Worm (Caenorhabditis elegans): ENCODE data around the gene C01C10.2.

ce11 chrX:7452606-7453005, 14.7 kb upstream of the C01C10.2 start:
- TF ChIP-seq fkh-10 (GFP tag; optimal IDR thresholded peaks at IDR 0.05) (no peak), R02D3.7 (tag; optimal IDR thresholded peaks at IDR 0.05) (no peak), Y75B8A.6 (GFP tag; IDR thresholded peaks at IDR 0.05) (no peak), lsy-2 (tag; optimal IDR thresholded peaks at IDR 0.05) (no peak), lin-38 (GFP tag; IDR thresholded peaks at IDR 0.05) (no peak), nhr-10 (tag; optimal IDR thresholded peaks at IDR 0.05) (no peak), lin-13 (GFP tag; optimal IDR thresholded peaks at IDR 0.05) (no peak), zip-2 (tag; optimal IDR thresholded peaks at IDR 0.05) (no peak), ama-1 (optimal IDR thresholded peaks at IDR 0.05) (no peak)

Measured in whole organism, L4 larva.